Worm (Caenorhabditis elegans): ENCODE data around the gene nstp-1.

DNA sequence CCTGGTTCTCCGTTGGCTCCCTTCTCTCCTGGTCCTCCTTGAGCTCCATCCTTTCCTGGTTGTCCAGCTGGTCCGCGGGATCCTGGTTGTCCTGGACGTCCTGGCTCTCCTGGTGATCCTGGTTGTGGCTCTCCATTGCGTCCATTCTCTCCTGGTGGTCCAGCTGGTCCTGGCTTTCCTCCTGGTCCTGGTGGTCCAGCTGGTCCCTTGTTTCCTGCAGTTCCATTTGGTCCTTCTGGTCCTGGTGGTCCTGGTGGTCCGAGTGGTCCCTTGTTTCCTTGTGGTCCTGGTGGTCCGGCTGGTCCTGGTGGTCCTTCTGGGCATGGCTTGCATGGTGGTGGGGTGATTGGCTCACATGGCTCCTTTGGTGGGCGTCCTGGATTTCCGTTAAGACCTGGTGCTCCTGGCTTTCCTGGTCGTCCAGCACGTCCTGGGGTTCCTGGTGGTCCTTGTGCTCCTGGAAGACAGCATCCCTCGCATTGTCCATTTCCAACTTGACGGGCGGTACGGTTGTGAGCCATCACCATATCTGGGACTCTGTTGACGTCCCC lies 5.5 kb upstream of the nstp-1 start:
- TF ChIP-seq tbx-9 (tag; optimal IDR thresholded peaks at IDR 0.05; ENCODE audit: borderline replicate concordance): no peak
- no peak for TF ChIP-seq aptf-3 (GFP tag; IDR thresholded peaks at IDR 0.05)
- TF ChIP-seq mes-4 (tag; optimal IDR thresholded peaks at IDR 0.05): no peak
- no peak for TF ChIP-seq nfya-1 (tag; optimal IDR thresholded peaks at IDR 0.05; ENCODE audit: borderline replicate concordance, insufficient read depth)
- no peak for TF ChIP-seq Y53F4B.3 (GFP tag; IDR thresholded peaks at IDR 0.05)
- no peak for TF ChIP-seq Y56A3A.18 (GFP tag; IDR thresholded peaks at IDR 0.05)
- no peak for TF ChIP-seq bed-2 (GFP tag; IDR thresholded peaks at IDR 0.05)
- no peak for TF ChIP-seq attf-6 (GFP tag; IDR thresholded peaks at IDR 0.05)
- TF ChIP-seq lin-35 (GFP tag; optimal IDR thresholded peaks at IDR 0.05): no peak
- TF ChIP-seq Y67H2A.10 (GFP tag; conservative IDR thresholded peaks at IDR 0.05): no peak
- no peak for TF ChIP-seq hlh-12 (tag; optimal IDR thresholded peaks at IDR 0.05)
- 0 out of 2 replicates have a peak, but pooled peaks have one; percentile 8 for TF ChIP-seq ekl-4 (GFP tag; IDR thresholded peaks at IDR 0.05)
- no peak for TF ChIP-seq ceh-79 (tag; optimal IDR thresholded peaks at IDR 0.05)

Data from whole organism, young adult.